Fruit fly (Drosophila melanogaster): Measurements from ENCODE around the gene CG14312.

Gene CG14312

dm6 chr3R:18297444-18298297, 14.3 kb upstream of the CG14312 start (continued):
- TF ChIP-seq pros (GFP tag; optimal IDR thresholded peaks at IDR 0.05) (no peak), CG12391 (tag; optimal IDR thresholded peaks at IDR 0.05) (no peak), CG13296 (GFP tag; optimal IDR thresholded peaks at IDR 0.05) (no peak), toy (GFP tag; IDR thresholded peaks at IDR 0.05) (no peak), Rx (GFP tag; IDR thresholded peaks at IDR 0.05) (no peak), CG10267 (tag; optimal IDR thresholded peaks at IDR 0.05) (no peak), org-1 (GFP tag; optimal IDR thresholded peaks at IDR 0.05) (no peak), fd64A (GFP tag; optimal IDR thresholded peaks at IDR 0.05) (no peak), Blimp-1 (GFP tag; optimal IDR thresholded peaks at IDR 0.05) (peak; percentile 67), tin (GFP tag; optimal IDR thresholded peaks at IDR 0.05) (no peak), CG1602 (GFP tag; optimal IDR thresholded peaks at IDR 0.05) (no peak), NC2α (GFP tag; optimal IDR thresholded peaks at IDR 0.05) (no peak), chif (GFP tag; optimal IDR thresholded peaks at IDR 0.05) (peak in 1 of 2 experiments; percentile 3), Abd-B (GFP tag; optimal IDR thresholded peaks at IDR 0.05) (no peak), disco-r (GFP tag; optimal IDR thresholded peaks at IDR 0.05) (no peak), lola (GFP tag; optimal IDR thresholded peaks at IDR 0.05) (no peak), CG4360 (GFP tag; IDR thresholded peaks at IDR 0.05) (0 out of 2 replicates have a peak, but pooled peaks have one; percentile 17), stwl (tag; optimal IDR thresholded peaks at IDR 0.05) (no peak), CG6854 (GFP tag; optimal IDR thresholded peaks at IDR 0.05) (no peak), ac (GFP tag; optimal IDR thresholded peaks at IDR 0.05) (no peak), br (optimal IDR thresholded peaks at IDR 0.05) (no peak), CG14014 (GFP tag; IDR thresholded peaks at IDR 0.05) (no peak), trh (GFP tag; optimal IDR thresholded peaks at IDR 0.05) (no peak), shn (GFP tag; optimal IDR thresholded peaks at IDR 0.05) (no peak), CG34376 (GFP tag; optimal IDR thresholded peaks at IDR 0.05) (no peak), CG8924 (tag; optimal IDR thresholded peaks at IDR 0.05) (peak; percentile 12), ro (GFP tag; IDR thresholded peaks at IDR 0.05) (no peak), repo (GFP tag; optimal IDR thresholded peaks at IDR 0.05) (no peak), CG2120 (GFP tag; optimal IDR thresholded peaks at IDR 0.05) (no peak), ATbp (GFP tag; optimal IDR thresholded peaks at IDR 0.05) (peak; percentile 13), tup (GFP tag; optimal IDR thresholded peaks at IDR 0.05) (no peak), CG15073 (GFP tag; optimal IDR thresholded peaks at IDR 0.05) (no peak), sens (GFP tag) (peak; percentile 91), Doc3 (GFP tag; IDR thresholded peaks at IDR 0.05; ENCODE audit: partially characterized antibody) (no peak), rib (GFP tag; IDR thresholded peaks at IDR 0.05) (no peak), Kr (GFP tag; optimal IDR thresholded peaks at IDR 0.05) (no peak), unpg (GFP tag; optimal IDR thresholded peaks at IDR 0.05) (peak; percentile 22), CG11504 (tag; optimal IDR thresholded peaks at IDR 0.05) (peak; percentile 1), Hand (GFP tag; optimal IDR thresholded peaks at IDR 0.05) (no peak), dmrt99B (tag; optimal IDR thresholded peaks at IDR 0.05) (peak; percentile 17), CG18476 (GFP tag; optimal IDR thresholded peaks at IDR 0.05) (no peak), crp (GFP tag; optimal IDR thresholded peaks at IDR 0.05) (no peak), CG13123 (GFP tag; optimal IDR thresholded peaks at IDR 0.05) (no peak), CG5180 (GFP tag; optimal IDR thresholded peaks at IDR 0.05) (no peak), Bdp1 (GFP tag; optimal IDR thresholded peaks at IDR 0.05) (no peak), Dip3 (GFP tag; optimal IDR thresholded peaks at IDR 0.05) (no peak), ttk (GFP tag; IDR thresholded peaks at IDR 0.05) (no peak), CG31441 (GFP tag; IDR thresholded peaks at IDR 0.05) (0 out of 2 replicates have a peak, but pooled peaks have one; percentile 29), sna (GFP tag; IDR thresholded peaks at IDR 0.05; ENCODE audit: partially characterized antibody) (no peak)
